Worm (Caenorhabditis elegans) whole organism, early embryonic: ENCODE data around the gene Y57E12AR.1.

ENCODE experiments used
- B0310.2 ChIP-seq: sonication (generic microtip); optimal IDR thresholded peaks from 2 replicates; lab custom pipeline; 2016; ENCODE audit warnings: mild to moderate bottlenecking, missing genetic modification characterization, missing compliant biosample characterization
- F13C5.2 ChIP-seq: sonication (generic microtip); optimal IDR thresholded peaks from 2 replicates; lab custom pipeline; 2017; ENCODE audit warnings: mild to moderate bottlenecking, missing genetic modification characterization, inconsistent platforms, missing compliant biosample characterization
- ama-1 ChIP-seq: fragments of 150-350 bp; optimal IDR thresholded peaks from 2 replicates; lab custom pipeline; 2014
- ceh-13 ChIP-seq: fragments of 200-800 bp; sonication (Bioruptor generic); optimal IDR thresholded peaks from 2 replicates; lab custom pipeline; 2018; ENCODE audit warnings: mild to moderate bottlenecking, missing genetic modification characterization, missing compliant biosample characterization
- ceh-36 ChIP-seq: sonication (generic microtip); optimal IDR thresholded peaks from 2 replicates; lab custom pipeline; 2016; ENCODE audit warnings: missing genetic modification characterization, inconsistent platforms, missing compliant biosample characterization
- flt-1 ChIP-seq: fragments of 200-800 bp; sonication (Bioruptor generic); IDR thresholded peaks from 2 replicates; pipeline ENCODE4 v1.3.6; 2022; ENCODE audit warnings: missing genetic modification characterization, missing compliant biosample characterization
- hmbx-1 ChIP-seq: sonication (generic microtip); optimal IDR thresholded peaks from 2 replicates; lab custom pipeline; 2016; ENCODE audit warnings: mild to moderate bottlenecking, missing genetic modification characterization, missing compliant biosample characterization
- hmg-4 ChIP-seq: fragments of 200-800 bp; sonication (Bioruptor generic); optimal IDR thresholded peaks from 2 replicates; lab custom pipeline; 2018; ENCODE audit warnings: mild to moderate bottlenecking, missing genetic modification characterization, missing compliant biosample characterization
- pes-1 ChIP-seq: fragments of 200-800 bp; sonication (Bioruptor generic); IDR thresholded peaks from 2 replicates; pipeline ENCODE4 v1.3.6; 2022; ENCODE audit warnings: missing genetic modification reagents, missing genetic modification characterization, missing compliant biosample characterization
- scrt-1 ChIP-seq: fragments of 200-800 bp; sonication (Bioruptor generic); IDR thresholded peaks from 2 replicates; pipeline ENCODE4 v1.3.6; 2022; ENCODE audit warnings: missing genetic modification characterization, missing compliant biosample characterization
- sea-1 ChIP-seq: fragments of 200-800 bp; sonication (Bioruptor generic); conservative IDR thresholded peaks from 2 replicates; pipeline ENCODE4 v1.3.6; 2022; ENCODE audit warnings: missing genetic modification characterization, missing compliant biosample characterization
- tbx-11 ChIP-seq: fragments of 200-800 bp; sonication (Bioruptor generic); IDR thresholded peaks from 2 replicates; pipeline ENCODE4 v1.3.6; 2022; ENCODE audit warnings: missing genetic modification characterization, missing compliant biosample characterization
- tbx-37 ChIP-seq: fragments of 200-800 bp; sonication (Bioruptor generic); conservative IDR thresholded peaks from 2 replicates; pipeline ENCODE4 v1.3.6; 2022; ENCODE audit warnings: missing genetic modification reagents, missing genetic modification characterization, missing compliant biosample characterization
- tra-4 ChIP-seq: sonication (generic microtip); optimal IDR thresholded peaks from 2 replicates; lab custom pipeline; 2017; ENCODE audit warnings: missing genetic modification characterization, missing compliant biosample characterization

ce11 chrV:7075646-7076045 is 10.5 kb upstream of the Y57E12AR.1 start, which contains the start of gene npa-1:
- TF ChIP-seq scrt-1 (GFP tag; lab: Robert Waterston, UW) (no peak), ama-1 (lab: Kevin White, UChicago) (no peak), tbx-37 (no peak), hmbx-1 (no peak), B0310.2 (tag; lab: Kevin White, UChicago) (no peak), flt-1 (GFP tag; lab: Robert Waterston, UW) (no peak), ceh-36 (no peak), tbx-11 (no peak), pes-1 (GFP tag; lab: Robert Waterston, UW) (no peak), tra-4 (no peak), sea-1 (no peak), hmg-4 (no peak), ceh-13 (no peak), F13C5.2 (no peak)
